Fruit fly (Drosophila melanogaster) whole organism, prepupa: Measurements from ENCODE around the gene Snm1.

ENCODE experiments used
- CG10631 ChIP-seq: fragments of 200-800 bp; sonication (Bioruptor generic); optimal IDR thresholded peaks from 2 replicates; lab custom pipeline; 2016; ENCODE audit warnings: missing biosample characterization, missing genetic modification characterization
- CG10669 ChIP-seq: fragments of 200-800 bp; sonication (Bioruptor generic); optimal IDR thresholded peaks from 3 replicates; lab custom pipeline; 2018; ENCODE audit warnings: missing biosample characterization, mild to moderate bottlenecking, missing genetic modification characterization, moderate library complexity
- CG11762 ChIP-seq: fragments of 200-800 bp; sonication (Bioruptor generic); optimal IDR thresholded peaks from 3 replicates; lab custom pipeline; 2016; ENCODE audit warnings: missing biosample characterization, missing genetic modification characterization; ENCODE audit not compliant: insufficient read depth
- CG11902 ChIP-seq: fragments of 200-800 bp; sonication (Bioruptor generic); optimal IDR thresholded peaks from 3 replicates; lab custom pipeline; 2016; ENCODE audit warnings: missing biosample characterization, missing genetic modification characterization
- CG15336 ChIP-seq: fragments of 200-800 bp; sonication (Bioruptor generic); IDR thresholded peaks from 2 replicates; pipeline ENCODE4 v1.3.6; 2022; ENCODE audit warnings: missing biosample characterization, missing genetic modification characterization
- CG1621 ChIP-seq: fragments of 200-800 bp; sonication (Bioruptor generic); optimal IDR thresholded peaks from 3 replicates; lab custom pipeline; 2018; ENCODE audit warnings: missing biosample characterization, mild to moderate bottlenecking, missing genetic modification characterization
- CG16779 ChIP-seq: fragments of 200-800 bp; sonication (Bioruptor generic); optimal IDR thresholded peaks from 3 replicates; lab custom pipeline; 2017; ENCODE audit warnings: missing biosample characterization, mild to moderate bottlenecking, missing genetic modification characterization
- CG31627 ChIP-seq: fragments of 200-800 bp; sonication (Bioruptor generic); optimal IDR thresholded peaks from 3 replicates; lab custom pipeline; 2016; ENCODE audit warnings: missing biosample characterization, missing genetic modification characterization
- CG32006 ChIP-seq: fragments of 200-800 bp; sonication (Bioruptor generic); optimal IDR thresholded peaks from 3 replicates; lab custom pipeline; 2017; ENCODE audit warnings: missing biosample characterization, mild to moderate bottlenecking, missing genetic modification characterization
- CG34406 ChIP-seq: fragments of 200-800 bp; sonication (Bioruptor generic); optimal IDR thresholded peaks from 3 replicates; lab custom pipeline; 2016; ENCODE audit warnings: missing biosample characterization, missing genetic modification characterization
- CG3919 ChIP-seq: fragments of 200-800 bp; sonication (Bioruptor generic); optimal IDR thresholded peaks from 3 replicates; lab custom pipeline; 2016; ENCODE audit warnings: missing biosample characterization, missing genetic modification characterization
- CG6163 ChIP-seq: fragments of 200-800 bp; sonication (Bioruptor generic); IDR thresholded peaks from 3 replicates; pipeline ENCODE4 v1.3.6; 2022; ENCODE audit warnings: missing biosample characterization, missing genetic modification characterization
- CG6276 ChIP-seq: fragments of 200-800 bp; sonication (Bioruptor generic); optimal IDR thresholded peaks from 2 replicates; lab custom pipeline; 2017; ENCODE audit warnings: missing biosample characterization, mild to moderate bottlenecking, missing genetic modification characterization
- CG6792 ChIP-seq: fragments of 200-800 bp; sonication (Bioruptor generic); optimal IDR thresholded peaks from 3 replicates; lab custom pipeline; 2016; ENCODE audit warnings: missing biosample characterization, missing genetic modification characterization
- CG6808 ChIP-seq: fragments of 200-800 bp; sonication (Bioruptor generic); optimal IDR thresholded peaks from 3 replicates; lab custom pipeline; 2017; ENCODE audit warnings: missing biosample characterization, missing genetic modification characterization, mild to moderate bottlenecking, moderate library complexity, missing genetic modification reagents
- CG7368 ChIP-seq: fragments of 200-800 bp; sonication (Bioruptor generic); optimal IDR thresholded peaks from 3 replicates; lab custom pipeline; 2016; ENCODE audit warnings: missing biosample characterization, missing genetic modification characterization
- CG8119 ChIP-seq: fragments of 200-800 bp; sonication (Bioruptor generic); IDR thresholded peaks from 3 replicates; pipeline ENCODE4 v1.3.6; 2022; ENCODE audit warnings: missing biosample characterization, missing genetic modification characterization
- CG8319 ChIP-seq: fragments of 200-800 bp; sonication (Bioruptor generic); optimal IDR thresholded peaks from 3 replicates; lab custom pipeline; 2016; ENCODE audit warnings: missing biosample characterization, missing genetic modification characterization
- CG8632 ChIP-seq: fragments of 200-800 bp; sonication (Bioruptor generic); optimal IDR thresholded peaks from 3 replicates; lab custom pipeline; 2016; ENCODE audit warnings: missing biosample characterization, missing genetic modification characterization
- CG9139 ChIP-seq: fragments of 200-800 bp; sonication (Bioruptor generic); optimal IDR thresholded peaks from 3 replicates; lab custom pipeline; 2017; ENCODE audit warnings: missing biosample characterization, mild to moderate bottlenecking, missing genetic modification characterization
- Eip78C ChIP-seq: fragments of 200-800 bp; sonication (Bioruptor generic); peaks from one replicate; lab custom pipeline; 2016; ENCODE audit warnings: missing biosample characterization, missing genetic modification characterization
- Eip93F ChIP-seq: fragments of 200-800 bp; sonication (Bioruptor generic); optimal IDR thresholded peaks from 2 replicates; lab custom pipeline; 2016; ENCODE audit warnings: missing biosample characterization, mild to moderate bottlenecking, missing genetic modification characterization
- Ets21C ChIP-seq: fragments of 200-800 bp; sonication (Bioruptor generic); optimal IDR thresholded peaks from 3 replicates; lab custom pipeline; 2016; ENCODE audit warnings: missing biosample characterization, missing genetic modification characterization
- Ets96B ChIP-seq: fragments of 200-800 bp; optimal IDR thresholded peaks from 2 replicates; lab custom pipeline; 2019; ENCODE audit warnings: missing biosample characterization, mild to moderate bottlenecking, missing genetic modification characterization, moderate library complexity
- Hr38 ChIP-seq: sonication (Bioruptor generic); optimal IDR thresholded peaks from 2 replicates; lab custom pipeline; 2016; ENCODE audit warnings: missing biosample characterization, missing genetic modification characterization
- Hr39 ChIP-seq: fragments of 200-800 bp; sonication (Bioruptor generic); optimal IDR thresholded peaks from 2 replicates; lab custom pipeline; 2016; ENCODE audit warnings: missing biosample characterization, missing genetic modification characterization
- Hr4 ChIP-seq: fragments of 200-800 bp; sonication (Bioruptor generic); optimal IDR thresholded peaks from 3 replicates; lab custom pipeline; 2016; ENCODE audit warnings: missing biosample characterization, missing genetic modification characterization
- Lpt ChIP-seq: fragments of 200-800 bp; sonication (Bioruptor generic); optimal IDR thresholded peaks from 3 replicates; lab custom pipeline; 2016; ENCODE audit warnings: missing biosample characterization, missing genetic modification characterization
- Met ChIP-seq: fragments of 200-800 bp; sonication (Bioruptor generic); optimal IDR thresholded peaks from 3 replicates; lab custom pipeline; 2016; ENCODE audit warnings: missing biosample characterization, missing genetic modification characterization
- OdsH ChIP-seq: fragments of 200-800 bp; sonication (Bioruptor generic); optimal IDR thresholded peaks from 3 replicates; lab custom pipeline; 2016; ENCODE audit warnings: missing biosample characterization, missing genetic modification characterization
- Smox ChIP-seq: fragments of 200-800 bp; sonication (Bioruptor generic); optimal IDR thresholded peaks from 3 replicates; lab custom pipeline; 2016; ENCODE audit warnings: missing biosample characterization, missing genetic modification characterization
- Sox102F ChIP-seq: fragments of 200-800 bp; sonication (Bioruptor generic); optimal IDR thresholded peaks from 2 replicates; lab custom pipeline; 2016; ENCODE audit warnings: missing biosample characterization, mild to moderate bottlenecking, missing genetic modification characterization
- Sox14 ChIP-seq: fragments of 200-800 bp; sonication (Bioruptor generic); optimal IDR thresholded peaks from 3 replicates; lab custom pipeline; 2016; ENCODE audit warnings: missing biosample characterization, missing genetic modification characterization
- achi ChIP-seq: fragments of 200-800 bp; sonication (Bioruptor generic); optimal IDR thresholded peaks from 3 replicates; lab custom pipeline; 2016; ENCODE audit warnings: missing biosample characterization, missing genetic modification characterization
- acj6 ChIP-seq: fragments of 200-800 bp; sonication (Bioruptor generic); optimal IDR thresholded peaks from 3 replicates; lab custom pipeline; 2016; ENCODE audit warnings: missing biosample characterization, missing genetic modification characterization
- cyc ChIP-seq: fragments of 200-800 bp; sonication (Bioruptor generic); optimal IDR thresholded peaks from 3 replicates; lab custom pipeline; 2016; ENCODE audit warnings: missing biosample characterization, missing genetic modification characterization
- dac ChIP-seq: fragments of 200-800 bp; sonication (Bioruptor generic); optimal IDR thresholded peaks from 2 replicates; lab custom pipeline; 2017; ENCODE audit warnings: missing biosample characterization, mild to moderate bottlenecking, missing genetic modification characterization
- dsx ChIP-seq: fragments of 200-800 bp; optimal IDR thresholded peaks from 3 replicates; lab custom pipeline; 2019; ENCODE audit warnings: missing biosample characterization, mild to moderate bottlenecking, missing genetic modification characterization, moderate library complexity; ENCODE audit not compliant: poor library complexity, severe bottlenecking
- eg ChIP-seq: fragments of 200-800 bp; sonication (Bioruptor generic); IDR thresholded peaks from 3 replicates; pipeline ENCODE4 v1.3.6; 2022; ENCODE audit warnings: missing biosample characterization, missing genetic modification characterization
- fd85E ChIP-seq: fragments of 200-800 bp; sonication (Bioruptor generic); optimal IDR thresholded peaks from 3 replicates; lab custom pipeline; 2016; ENCODE audit warnings: missing biosample characterization, missing genetic modification characterization
- fkh ChIP-seq: fragments of 200-800 bp; sonication (Bioruptor generic); optimal IDR thresholded peaks from 3 replicates; lab custom pipeline; 2017; ENCODE audit warnings: missing biosample characterization, mild to moderate bottlenecking, missing genetic modification characterization, moderate library complexity
- lz ChIP-seq: fragments of 200-800 bp; sonication (Bioruptor generic); optimal IDR thresholded peaks from 3 replicates; lab custom pipeline; 2016; ENCODE audit warnings: missing biosample characterization, missing genetic modification characterization
- net ChIP-seq: fragments of 200-800 bp; sonication (Bioruptor generic); optimal IDR thresholded peaks from 3 replicates; lab custom pipeline; 2016; ENCODE audit warnings: missing biosample characterization, missing genetic modification characterization
- pdm3 ChIP-seq: fragments of 200-800 bp; sonication (Bioruptor generic); optimal IDR thresholded peaks from 3 replicates; lab custom pipeline; 2016; ENCODE audit warnings: missing biosample characterization, missing genetic modification characterization
- ss ChIP-seq, 2 experiments: fragments of 200-800 bp; sonication (Bioruptor generic); optimal IDR thresholded peaks; 2 replicates in 1 of 2; 3 replicates in 1 of 2; lab custom pipeline; 2017 to 2018; ENCODE audit warnings: mild to moderate bottlenecking in 2 of 2, missing biosample characterization in 2 of 2, missing genetic modification characterization in 2 of 2, moderate library complexity in 1 of 2
- svp ChIP-seq: fragments of 200-800 bp; sonication (Bioruptor generic); peaks from one replicate; lab custom pipeline; 2016; ENCODE audit warnings: missing biosample characterization, missing genetic modification characterization
- topi ChIP-seq: fragments of 200-800 bp; sonication (Bioruptor generic); optimal IDR thresholded peaks from 3 replicates; lab custom pipeline; 2016; ENCODE audit warnings: missing biosample characterization, missing genetic modification characterization

Snm1 gene

dm6 chr3R:5565623-5566022, 10.7 kb downstream of the Snm1 start (continued):
- TF ChIP-seq Eip93F (no peak), CG32006 (no peak), topi (GFP tag; lab: Kevin White, UChicago) (no peak), CG10669 (GFP tag; lab: Kevin White, UChicago) (no peak), Met (GFP tag; lab: Kevin White, UChicago) (no peak), CG1621 (tag; lab: Kevin White, UChicago) (no peak), CG8119 (peak; percentile 87), Sox102F (GFP tag; lab: Kevin White, UChicago) (no peak), Hr39 (GFP tag; lab: Kevin White, UChicago) (no peak), CG11902 (no peak), dsx (GFP tag; lab: Kevin White, UChicago) (no peak), svp (GFP tag; lab: Kevin White, UChicago) (peak; percentile 80), lz (GFP tag; lab: Kevin White, UChicago) (peak; percentile 47), OdsH (GFP tag; lab: Kevin White, UChicago) (no peak), Ets96B (tag; lab: Kevin White, UChicago) (no peak), Lpt (GFP tag; lab: Kevin White, UChicago) (peak; percentile 61), Sox14 (GFP tag; lab: Kevin White, UChicago) (peak; percentile 56), dac (peak; percentile 55), CG16779 (tag; lab: Kevin White, UChicago) (peak; percentile 42), Smox (GFP tag; lab: Kevin White, UChicago) (no peak), CG6163 (GFP tag; lab: Robert Waterston, UW) (peak; percentile 92), CG9139 (GFP tag; lab: Kevin White, UChicago) (no peak), CG6276 (GFP tag; lab: Kevin White, UChicago) (no peak), Hr38 (GFP tag; lab: Kevin White, UChicago) (no peak), fd85E (GFP tag; lab: Kevin White, UChicago) (no peak), CG8319 (no peak), CG34406 (GFP tag; lab: Kevin White, UChicago) (no peak), CG31627 (peak; percentile 31), ss (GFP tag; optimal IDR thresholded peaks at IDR 0.05; lab: Kevin White, UChicago) (no peak), eg (GFP tag; lab: Robert Waterston, UW) (peak; percentile 93), CG11762 (GFP tag; lab: Kevin White, UChicago) (peak; percentile 23), pdm3 (no peak), CG6792 (GFP tag; lab: Kevin White, UChicago) (no peak)

- TF ChIP-seq Eip78C (GFP tag; lab: Kevin White, UChicago) (peak; percentile 87), CG8632 (GFP tag; lab: Kevin White, UChicago) (no peak), CG34406 (GFP tag; lab: Kevin White, UChicago) (peak; percentile 36), CG15336 (0 out of 2 replicates have a peak, but pooled peaks have one; percentile 42), CG6276 (GFP tag; lab: Kevin White, UChicago) (no peak), acj6 (GFP tag; lab: Kevin White, UChicago) (peak; percentile 53), Smox (GFP tag; lab: Kevin White, UChicago) (no peak), CG11762 (GFP tag; lab: Kevin White, UChicago) (peak; percentile 2), fkh (GFP tag; lab: Kevin White, UChicago) (peak; percentile 53), dsx (GFP tag; lab: Kevin White, UChicago) (no peak), cyc (peak; percentile 33), Ets21C (no peak), fd85E (GFP tag; lab: Kevin White, UChicago) (no peak), CG6808 (GFP tag; lab: Kevin White, UChicago) (no peak), CG7368 (GFP tag; lab: Kevin White, UChicago) (peak; percentile 11), CG11902 (peak; percentile 27), pdm3 (peak; percentile 63), CG9139 (GFP tag; lab: Kevin White, UChicago) (no peak), CG1621 (tag; lab: Kevin White, UChicago) (peak; percentile 23), Ets96B (tag; lab: Kevin White, UChicago) (peak; percentile 48), Hr4 (GFP tag; lab: Kevin White, UChicago) (peak; percentile 70), CG3919 (GFP tag; lab: Kevin White, UChicago) (peak; percentile 40), net (GFP tag; lab: Kevin White, UChicago) (no peak), CG10669 (GFP tag; lab: Kevin White, UChicago) (no peak), Hr38 (GFP tag; lab: Kevin White, UChicago) (no peak), Eip93F (peak; percentile 67), eg (GFP tag; lab: Robert Waterston, UW) (peak; percentile 74), CG8319 (no peak), CG10631 (no peak), Sox102F (GFP tag; lab: Kevin White, UChicago) (no peak), CG31627 (peak; percentile 65), achi (GFP tag; lab: Kevin White, UChicago) (peak; percentile 25), Hr39 (GFP tag; lab: Kevin White, UChicago) (peak; percentile 63), topi (GFP tag; lab: Kevin White, UChicago) (peak; percentile 51), Lpt (GFP tag; lab: Kevin White, UChicago) (no peak), ss (GFP tag; optimal IDR thresholded peaks at IDR 0.05; lab: Kevin White, UChicago) (peak in 1 of 2 experiments; percentile 18)
Measured at dm6 chr3R:5568590-5568989, 13.7 kb downstream of the Snm1 start, which contains the start of the genes CG2931 and Rheb. Gene CG2931, minus strand, starts transcription at chr3R:5568615. Gene Rheb, plus strand, starts transcription at chr3R:5568921.
